Worm (Caenorhabditis elegans) whole organism, late embryonic: Measurements from ENCODE around the gene Y53G8AM.6.
A peak's percentile ranks its signal among the peaks of the same experiment; 100 is the strongest.

Experiments used
- C08G9.2 ChIP-seq: sonication (generic microtip); optimal IDR thresholded peaks from 2 replicates; lab custom pipeline; 2016; ENCODE audit warnings: mild to moderate bottlenecking, missing genetic modification characterization, moderate library complexity, missing compliant biosample characterization
- C38D4.7 ChIP-seq: fragments of 200-800 bp; sonication (Bioruptor generic); optimal IDR thresholded peaks from 2 replicates; lab custom pipeline; 2018; ENCODE audit warnings: mild to moderate bottlenecking, missing genetic modification characterization, moderate library complexity, missing compliant biosample characterization
- F13H6.1 ChIP-seq: sonication (generic microtip); optimal IDR thresholded peaks from 2 replicates; lab custom pipeline; 2016; ENCODE audit warnings: missing genetic modification characterization, missing compliant biosample characterization
- K02D7.2 ChIP-seq: sonication (generic microtip); optimal IDR thresholded peaks from 2 replicates; lab custom pipeline; 2017; ENCODE audit warnings: mild to moderate bottlenecking, missing genetic modification characterization, missing compliant biosample characterization
- K09A11.1 ChIP-seq: sonication (generic microtip); optimal IDR thresholded peaks from 2 replicates; lab custom pipeline; 2017; ENCODE audit warnings: antibody characterized with exemption, mild to moderate bottlenecking, missing genetic modification characterization, missing compliant biosample characterization; ENCODE audit not compliant: insufficient read depth
- Y22D7AL.16 ChIP-seq: sonication (generic microtip); optimal IDR thresholded peaks from 2 replicates; lab custom pipeline; 2016; ENCODE audit warnings: missing genetic modification characterization, missing compliant biosample characterization
- ahr-1 ChIP-seq: sonication (generic microtip); optimal IDR thresholded peaks from 2 replicates; lab custom pipeline; 2016; ENCODE audit warnings: missing genetic modification characterization, missing compliant biosample characterization
- ama-1 ChIP-seq: fragments of 150-350 bp; optimal IDR thresholded peaks from 2 replicates; lab custom pipeline; 2014
- ceh-18 ChIP-seq: sonication (generic microtip); optimal IDR thresholded peaks from 2 replicates; lab custom pipeline; 2016; ENCODE audit warnings: missing genetic modification characterization, missing compliant biosample characterization
- ceh-24 ChIP-seq: sonication (generic microtip); optimal IDR thresholded peaks from 2 replicates; lab custom pipeline; 2016; ENCODE audit warnings: mild to moderate bottlenecking, missing genetic modification characterization, missing compliant biosample characterization
- ceh-31 ChIP-seq: sonication (generic microtip); optimal IDR thresholded peaks from 2 replicates; lab custom pipeline; 2016; ENCODE audit warnings: missing genetic modification characterization, missing compliant biosample characterization
- ceh-34 ChIP-seq: sonication (generic microtip); optimal IDR thresholded peaks from 2 replicates; lab custom pipeline; 2016; ENCODE audit warnings: mild to moderate bottlenecking, missing genetic modification characterization, missing compliant biosample characterization
- ceh-45 ChIP-seq: fragments of 200-800 bp; sonication (Bioruptor generic); IDR thresholded peaks from 2 replicates; pipeline ENCODE4 v1.3.6; 2022; ENCODE audit warnings: missing genetic modification reagents, missing genetic modification characterization, missing compliant biosample characterization
- ceh-48 ChIP-seq: sonication (generic microtip); optimal IDR thresholded peaks from 2 replicates; lab custom pipeline; 2016; ENCODE audit warnings: missing genetic modification characterization, inconsistent platforms, missing compliant biosample characterization
- ceh-6 ChIP-seq: fragments of 200-800 bp; sonication (Bioruptor generic); optimal IDR thresholded peaks from 2 replicates; lab custom pipeline; 2018; ENCODE audit warnings: mild to moderate bottlenecking, missing genetic modification characterization, missing compliant biosample characterization
- ceh-9 ChIP-seq: sonication (generic microtip); optimal IDR thresholded peaks from 2 replicates; lab custom pipeline; 2016; ENCODE audit warnings: mild to moderate bottlenecking, missing genetic modification characterization, inconsistent platforms, missing compliant biosample characterization
- che-1 ChIP-seq: sonication (generic microtip); optimal IDR thresholded peaks from 2 replicates; lab custom pipeline; 2016; ENCODE audit warnings: mild to moderate bottlenecking, missing genetic modification characterization, missing compliant biosample characterization
- dmd-4 ChIP-seq: sonication (generic microtip); optimal IDR thresholded peaks from 2 replicates; lab custom pipeline; 2016; ENCODE audit warnings: borderline replicate concordance, missing genetic modification characterization, missing compliant biosample characterization
- dve-1 ChIP-seq: sonication (generic microtip); optimal IDR thresholded peaks from 2 replicates; lab custom pipeline; 2017; ENCODE audit warnings: antibody characterized with exemption, mild to moderate bottlenecking, missing genetic modification characterization, missing compliant biosample characterization
- elt-4 ChIP-seq: sonication (generic microtip); optimal IDR thresholded peaks from 2 replicates; lab custom pipeline; 2016; ENCODE audit warnings: missing genetic modification characterization, missing compliant biosample characterization
- fax-1 ChIP-seq: sonication (generic microtip); optimal IDR thresholded peaks from 2 replicates; lab custom pipeline; 2016; ENCODE audit warnings: missing genotype, missing genetic modification characterization, missing compliant biosample characterization
- fkh-10 ChIP-seq: fragments of 150-350 bp; optimal IDR thresholded peaks from 2 replicates; lab custom pipeline; 2014; ENCODE audit warnings: missing biosample characterization, missing genetic modification reagents, missing genetic modification characterization
- gmeb-2 ChIP-seq: sonication (generic microtip); optimal IDR thresholded peaks from 2 replicates; lab custom pipeline; 2016; ENCODE audit warnings: missing genetic modification characterization, inconsistent platforms, missing compliant biosample characterization
- hlh-15 ChIP-seq: sonication (generic microtip); optimal IDR thresholded peaks from 2 replicates; lab custom pipeline; 2016; ENCODE audit warnings: missing genetic modification characterization, missing compliant biosample characterization
- lin-11 ChIP-seq: fragments of 200-800 bp; sonication (Bioruptor generic); optimal IDR thresholded peaks from 2 replicates; lab custom pipeline; 2018; ENCODE audit warnings: mild to moderate bottlenecking, missing genetic modification characterization, missing compliant biosample characterization
- madf-2 ChIP-seq: sonication (generic microtip); optimal IDR thresholded peaks from 2 replicates; lab custom pipeline; 2017; ENCODE audit warnings: missing genetic modification characterization, missing compliant biosample characterization
- nfya-1 ChIP-seq: sonication (generic microtip); optimal IDR thresholded peaks from 2 replicates; lab custom pipeline; 2017; ENCODE audit warnings: missing genetic modification characterization, mild to moderate bottlenecking, missing compliant biosample characterization, antibody characterized with exemption, moderate library complexity
- odd-2 ChIP-seq: sonication (generic microtip); optimal IDR thresholded peaks from 2 replicates; lab custom pipeline; 2017; ENCODE audit warnings: antibody characterized with exemption, mild to moderate bottlenecking, missing genetic modification characterization, missing compliant biosample characterization
- pat-9 ChIP-seq: fragments of 200-800 bp; sonication (Bioruptor generic); optimal IDR thresholded peaks from 2 replicates; lab custom pipeline; 2018; ENCODE audit warnings: mild to moderate bottlenecking, missing genetic modification characterization, moderate library complexity, missing compliant biosample characterization
- pax-1 ChIP-seq: fragments of 150-350 bp; optimal IDR thresholded peaks from 2 replicates; lab custom pipeline; 2014; ENCODE audit warnings: missing biosample characterization, missing genetic modification characterization
- pha-2 ChIP-seq: sonication (generic microtip); optimal IDR thresholded peaks from 2 replicates; lab custom pipeline; 2017; ENCODE audit warnings: mild to moderate bottlenecking, missing genetic modification characterization, missing compliant biosample characterization
- pha-4 ChIP-seq: fragments of 150-350 bp; optimal IDR thresholded peaks from 2 replicates; lab custom pipeline; 2018; ENCODE audit warnings: missing biosample characterization, missing genetic modification reagents, missing genetic modification characterization
- pqm-1 ChIP-seq: sonication (generic microtip); optimal IDR thresholded peaks from 2 replicates; lab custom pipeline; 2016; ENCODE audit warnings: missing genetic modification characterization, missing compliant biosample characterization
- pros-1 ChIP-seq: fragments of 150-350 bp; optimal IDR thresholded peaks from 2 replicates; lab custom pipeline; 2014; ENCODE audit warnings: missing biosample characterization, missing genetic modification reagents, missing genetic modification characterization
- rnt-1 ChIP-seq: sonication (generic microtip); optimal IDR thresholded peaks from 2 replicates; lab custom pipeline; 2016; ENCODE audit warnings: missing genetic modification characterization, missing compliant biosample characterization
- sox-4 ChIP-seq: sonication (generic microtip); optimal IDR thresholded peaks from 2 replicates; lab custom pipeline; 2017; ENCODE audit warnings: mild to moderate bottlenecking, missing genetic modification characterization, inconsistent platforms, missing compliant biosample characterization
- syd-9 ChIP-seq: sonication (generic microtip); optimal IDR thresholded peaks from 2 replicates; lab custom pipeline; 2016; ENCODE audit warnings: mild to moderate bottlenecking, missing genetic modification characterization, moderate library complexity, missing compliant biosample characterization
- tbx-2 ChIP-seq: sonication (generic microtip); optimal IDR thresholded peaks from 2 replicates; lab custom pipeline; 2016; ENCODE audit warnings: missing genetic modification characterization, missing compliant biosample characterization
- tbx-7 ChIP-seq: sonication (generic microtip); optimal IDR thresholded peaks from 2 replicates; lab custom pipeline; 2016; ENCODE audit warnings: missing genotype, missing genetic modification characterization, missing compliant biosample characterization
- ttx-3 ChIP-seq: sonication (generic microtip); optimal IDR thresholded peaks from 2 replicates; lab custom pipeline; 2016; ENCODE audit warnings: missing genetic modification reagents, missing genetic modification characterization, missing compliant biosample characterization
- unc-3 ChIP-seq, 2 experiments: fragments of 200-800 bp in 1 of 2; sonication (Bioruptor generic) in 1 of 2; sonication (generic microtip) in 1 of 2; conservative IDR thresholded peaks in 1 of 2; optimal IDR thresholded peaks in 1 of 2; 2 replicates each; pipeline versions ENCODE4 v1.3.6 to Lab custom; 2016 to 2022; ENCODE audit warnings: missing compliant biosample characterization in 2 of 2, missing genetic modification characterization in 2 of 2, missing genetic modification reagents in 1 of 2
- unc-42 ChIP-seq: sonication (generic microtip); optimal IDR thresholded peaks from 2 replicates; lab custom pipeline; 2016; ENCODE audit warnings: missing genotype, missing genetic modification characterization, missing compliant biosample characterization
- unc-55 ChIP-seq: sonication (generic microtip); optimal IDR thresholded peaks from 2 replicates; lab custom pipeline; 2017; ENCODE audit warnings: missing biosample characterization, missing genetic modification reagents, missing genetic modification characterization

The Y53G8AM.6 gene

ce11 chrIII:3304554-3304953 is 45.0 kb upstream of the Y53G8AM.6 start:
- TF ChIP-seq unc-55 (GFP tag; lab: Kevin White, UChicago), result peak; percentile 10
- TF ChIP-seq rnt-1 (tag; lab: Kevin White, UChicago), result peak; percentile 83
- TF ChIP-seq lin-11, result no peak
- no peak for TF ChIP-seq ceh-6 (GFP tag; lab: Kevin White, UChicago)
- TF ChIP-seq ceh-18 (tag; lab: Kevin White, UChicago), result peak; percentile 1

- TF ChIP-seq odd-2 (tag; lab: Kevin White, UChicago) (no peak), pat-9 (tag; lab: Kevin White, UChicago) (no peak), dve-1 (no peak), Y22D7AL.16 (no peak), ttx-3 (tag; lab: Kevin White, UChicago) (no peak), sox-4 (no peak), ceh-45 (GFP tag; lab: Robert Waterston, UW) (no peak), ama-1 (lab: Kevin White, UChicago) (no peak), gmeb-2 (tag; lab: Kevin White, UChicago) (no peak), ceh-31 (tag; lab: Kevin White, UChicago) (no peak), pax-1 (no peak), pha-2 (tag; lab: Kevin White, UChicago) (no peak), fkh-10 (GFP tag; lab: Kevin White, UChicago) (no peak), pqm-1 (tag; lab: Kevin White, UChicago) (no peak), ceh-24 (tag; lab: Kevin White, UChicago) (no peak), K02D7.2 (no peak)
Measured at ce11 chrIII:3297151-3297550, 37.6 kb upstream of the Y53G8AM.6 start, which contains the start of gene Y53G8AR.5. Y53G8AR.5 (plus strand) TSS chrIII:3297451.

DNA sequence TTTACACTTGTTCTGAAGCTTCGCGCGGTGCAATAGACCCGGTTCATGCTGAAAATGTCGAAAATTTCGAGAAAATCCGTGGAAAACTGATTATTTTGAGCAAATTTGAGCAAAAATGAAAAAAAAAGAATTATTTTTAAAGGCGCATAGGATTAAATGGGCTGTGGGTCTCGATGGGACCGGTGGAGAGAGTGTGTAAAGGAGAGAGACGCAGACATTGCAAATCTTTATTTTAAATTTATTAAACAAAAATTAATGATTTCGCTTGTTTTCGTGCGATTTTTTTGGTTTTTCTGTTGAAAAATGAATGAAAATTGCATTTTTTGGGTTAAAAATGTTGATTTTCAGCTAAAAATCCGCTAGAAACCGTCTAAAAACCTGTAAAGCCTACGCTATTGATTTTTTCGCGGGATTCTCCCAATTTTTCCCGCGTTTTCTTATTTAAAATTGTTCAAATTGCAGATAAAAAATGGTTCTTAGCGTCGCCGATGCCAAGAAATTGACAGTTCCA is 34.7 kb upstream of the Y53G8AM.6 start, which contains the start of the genes Y53G8AR.8 and Y53G8AR.6:
Gene Y53G8AR.8, minus strand, starts transcription at position 48 of the 511 bp plus-strand sequence.
Gene Y53G8AR.6, plus strand, starts transcription at position 461 of the 511 bp plus-strand sequence.
- peak; percentile 4 for TF ChIP-seq pax-1
- TF ChIP-seq dve-1, result no peak
- no peak for TF ChIP-seq K09A11.1 (tag; lab: Kevin White, UChicago)
- no peak for TF ChIP-seq tbx-2 (tag; lab: Kevin White, UChicago)
- TF ChIP-seq pat-9 (tag; lab: Kevin White, UChicago), result no peak
- TF ChIP-seq madf-2 (tag; lab: Kevin White, UChicago), result no peak
- TF ChIP-seq unc-42 (tag; lab: Kevin White, UChicago), result peak; percentile 74
- no peak for TF ChIP-seq ceh-9 (tag; lab: Kevin White, UChicago)
- TF ChIP-seq, all 69 proteins: peak for 2

DNA sequence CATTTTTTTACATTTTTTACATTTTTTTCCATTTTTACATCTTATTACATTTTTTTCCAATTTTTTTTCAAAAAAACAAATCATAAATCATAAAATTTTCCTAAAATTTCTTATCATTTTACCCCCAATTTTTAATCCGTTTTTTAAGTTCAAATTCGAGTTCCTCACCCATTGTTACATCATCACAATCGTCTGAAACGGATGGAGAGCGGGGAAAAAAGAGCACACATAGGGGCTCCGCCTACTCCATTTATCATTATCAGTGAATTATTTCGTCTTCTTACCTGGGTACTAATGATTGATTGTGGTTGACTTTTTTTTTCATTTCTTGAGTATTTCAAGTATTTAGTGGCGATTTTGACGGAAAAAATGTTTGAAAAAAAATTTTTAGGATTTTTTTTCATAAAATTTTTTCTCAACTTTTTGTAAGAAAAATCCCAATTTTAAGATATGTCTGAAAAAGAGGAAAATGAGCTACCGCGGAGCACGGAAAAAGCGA is 22.3 kb upstream of the Y53G8AM.6 start, which contains the start of gene mfsd-8:
Gene mfsd-8, plus strand, starts transcription at position 449 of the 499 bp plus-strand sequence.
- TF ChIP-seq pha-4 (tag; lab: Kevin White, UChicago) (no peak), pros-1 (tag; lab: Kevin White, UChicago) (no peak), syd-9 (no peak), ceh-34 (no peak), F13H6.1 (no peak), unc-3 (GFP tag; conservative IDR thresholded peaks at IDR 0.05; lab: Robert Waterston, UW) (no peak), unc-3 (tag; optimal IDR thresholded peaks at IDR 0.05; lab: Kevin White, UChicago) (no peak), odd-2 (tag; lab: Kevin White, UChicago) (no peak), sox-4 (no peak), elt-4 (tag; lab: Kevin White, UChicago) (no peak), pax-1 (no peak)

DNA sequence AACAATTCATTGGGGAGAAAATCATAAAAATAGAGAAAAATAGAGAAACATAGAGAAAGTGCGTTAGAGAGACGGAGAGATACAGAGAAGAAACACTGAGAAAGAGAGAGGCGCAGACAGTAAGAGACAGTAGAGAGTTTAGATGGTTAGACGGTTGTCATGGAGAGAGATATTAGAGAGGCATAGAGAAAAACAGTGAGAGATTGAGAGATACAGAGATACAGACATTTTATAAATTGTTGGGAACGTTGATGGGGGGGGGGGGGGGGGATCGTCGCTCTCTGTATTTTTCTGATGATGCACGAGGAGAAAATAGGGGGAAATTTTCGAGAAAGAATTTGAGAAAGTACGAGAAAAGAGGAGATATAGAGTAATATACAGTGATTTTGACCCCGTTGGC is 19.7 kb upstream of the Y53G8AM.6 start:
- TF ChIP-seq C38D4.7 (GFP tag; lab: Kevin White, UChicago) (no peak), hlh-15 (tag; lab: Kevin White, UChicago) (no peak), ceh-34 (no peak), dmd-4 (tag; lab: Kevin White, UChicago) (no peak), tbx-7 (no peak), unc-3 (GFP tag; conservative IDR thresholded peaks at IDR 0.05; lab: Robert Waterston, UW) (no peak), unc-3 (tag; optimal IDR thresholded peaks at IDR 0.05; lab: Kevin White, UChicago) (no peak), ahr-1 (no peak), pha-4 (tag; lab: Kevin White, UChicago) (no peak), sox-4 (no peak), che-1 (no peak), fkh-10 (GFP tag; lab: Kevin White, UChicago) (no peak), C08G9.2 (tag; lab: Kevin White, UChicago) (no peak), ceh-18 (tag; lab: Kevin White, UChicago) (peak; percentile 39), ceh-48 (no peak), fax-1 (tag; lab: Kevin White, UChicago) (no peak), nfya-1 (tag; lab: Kevin White, UChicago) (peak; percentile 68), tbx-2 (tag; lab: Kevin White, UChicago) (peak; percentile 3)
